Fruit fly (Drosophila melanogaster): ENCODE data around the gene js.
A peak's percentile ranks its signal among the peaks of the same experiment; 100 is the strongest.

The js gene

dm6 chr3R:16349111-16349655 is 18.9 kb downstream of the js start, which contains the start of the genes CG14879 and Manf (continued):
- TF ChIP-seq lbe (GFP tag; optimal IDR thresholded peaks at IDR 0.05): no peak
- TF ChIP-seq az2 (GFP tag; optimal IDR thresholded peaks at IDR 0.05): no peak
- TF ChIP-seq Dll (GFP tag; IDR thresholded peaks at IDR 0.05; ENCODE audit: partially characterized antibody): peak; percentile 59; the same call in 1 of the 4 replicates
- TF ChIP-seq ato (GFP tag; IDR thresholded peaks at IDR 0.05; ENCODE audit: partially characterized antibody): 0 out of 2 replicates have a peak, but pooled peaks have one; percentile 28
- no peak for TF ChIP-seq sob (GFP tag; IDR thresholded peaks at IDR 0.05)
- TF ChIP-seq zfh1 (GFP tag; IDR thresholded peaks at IDR 0.05): peak; percentile 41; the same call in 1 of the 3 replicates
- no peak for TF ChIP-seq CG9876 (GFP tag; optimal IDR thresholded peaks at IDR 0.05)
- no peak for TF ChIP-seq cato (GFP tag; optimal IDR thresholded peaks at IDR 0.05; ENCODE audit: borderline replicate concordance)
- TF ChIP-seq MBD-R2 (GFP tag; IDR thresholded peaks at IDR 0.05): peak; percentile 51
- TF ChIP-seq Dp (GFP tag; optimal IDR thresholded peaks at IDR 0.05): peak; percentile 90
- no peak for TF ChIP-seq nom (GFP tag; optimal IDR thresholded peaks at IDR 0.05)
- no peak for TF ChIP-seq pan (optimal IDR thresholded peaks at IDR 0.05)
- TF ChIP-seq pan (GFP tag; optimal IDR thresholded peaks at IDR 0.05 in 1 of 2, IDR thresholded peaks at IDR 0.05 in 1 of 2): peak in 1 of 2 experiments; percentile 27
- TF ChIP-seq CG10321 (GFP tag; IDR thresholded peaks at IDR 0.05): no peak
- TF ChIP-seq Pdp1 (GFP tag; optimal IDR thresholded peaks at IDR 0.05): peak in 1 of 2 experiments; percentile 26
- peak; percentile 30 for TF ChIP-seq CG17829 (tag; optimal IDR thresholded peaks at IDR 0.05)
- TF ChIP-seq pros (GFP tag; optimal IDR thresholded peaks at IDR 0.05): no peak
- TF ChIP-seq CG42726 (GFP tag; IDR thresholded peaks at IDR 0.05; ENCODE audit: partially characterized antibody): 0 out of 2 replicates have a peak, but pooled peaks have one; percentile 10
- TF ChIP-seq MESR4 (GFP tag; optimal IDR thresholded peaks at IDR 0.05): peak; percentile 85
- TF ChIP-seq lilli (GFP tag; optimal IDR thresholded peaks at IDR 0.05): peak; percentile 17
- no peak for TF ChIP-seq CG4328 (GFP tag; optimal IDR thresholded peaks at IDR 0.05)
- 0 out of 2 replicates have a peak, but pooled peaks have one; percentile 18 for TF ChIP-seq CG9932 (GFP tag; IDR thresholded peaks at IDR 0.05)
- peak; percentile 87 for TF ChIP-seq Dref (GFP tag; IDR thresholded peaks at IDR 0.05)
- no peak for TF ChIP-seq Six4 (GFP tag; optimal IDR thresholded peaks at IDR 0.05)
- peak; percentile 35 for TF ChIP-seq dm (GFP tag; optimal IDR thresholded peaks at IDR 0.05)
- peak; percentile 61 for TF ChIP-seq CG1603 (tag; optimal IDR thresholded peaks at IDR 0.05)
- TF ChIP-seq gt (GFP tag; IDR thresholded peaks at IDR 0.05): no peak
- TF ChIP-seq BEAF-32 (GFP tag; optimal IDR thresholded peaks at IDR 0.05): peak; percentile 62
- peak in 1 of 2 experiments; percentile 1 for TF ChIP-seq Trl (optimal IDR thresholded peaks at IDR 0.05)
- TF ChIP-seq Trl (GFP tag; optimal IDR thresholded peaks at IDR 0.05): no peak
- TF ChIP-seq CG2889 (GFP tag; IDR thresholded peaks at IDR 0.05): no peak
- peak; percentile 72 for TF ChIP-seq nerfin-1 (tag; optimal IDR thresholded peaks at IDR 0.05)
- no peak for TF ChIP-seq CG12104 (GFP tag; optimal IDR thresholded peaks at IDR 0.05)
- TF ChIP-seq Myb (GFP tag; optimal IDR thresholded peaks at IDR 0.05): peak; percentile 6
- no peak for TF ChIP-seq mld (GFP tag; IDR thresholded peaks at IDR 0.05; ENCODE audit: partially characterized antibody)
- TF ChIP-seq CG14965 (GFP tag; optimal IDR thresholded peaks at IDR 0.05; ENCODE audit: borderline replicate concordance): no peak
- TF ChIP-seq YL-1 (GFP tag; optimal IDR thresholded peaks at IDR 0.05): peak; percentile 72
- TF ChIP-seq Stat92E (GFP tag; optimal IDR thresholded peaks at IDR 0.05): peak in 1 of 3 experiments; percentile 8
- TF ChIP-seq dmrt99B (tag; optimal IDR thresholded peaks at IDR 0.05): no peak
- TF ChIP-seq CG2116 (GFP tag; optimal IDR thresholded peaks at IDR 0.05): peak; percentile 67
- peak; percentile 51 for TF ChIP-seq CG13894 (tag; optimal IDR thresholded peaks at IDR 0.05)
- 0 out of 2 replicates have a peak, but pooled peaks have one; percentile 16 for TF ChIP-seq CG5953 (GFP tag; IDR thresholded peaks at IDR 0.05)
- TF ChIP-seq CG13624 (GFP tag; optimal IDR thresholded peaks at IDR 0.05): peak; percentile 27
- peak; percentile 30 for TF ChIP-seq CG17912 (GFP tag; optimal IDR thresholded peaks at IDR 0.05)
- no peak for TF ChIP-seq Fer3 (tag; optimal IDR thresholded peaks at IDR 0.05)
- no peak for TF ChIP-seq CG11560 (tag; IDR thresholded peaks at IDR 0.05)
- no peak for TF ChIP-seq crc (GFP tag; optimal IDR thresholded peaks at IDR 0.05)
- TF ChIP-seq GATAe (GFP tag; conservative IDR thresholded peaks at IDR 0.05): no peak
- no peak for TF ChIP-seq Bdp1 (GFP tag; optimal IDR thresholded peaks at IDR 0.05)
